Worm (Caenorhabditis elegans) whole organism, L4 larva: ENCODE measurements around the gene mip-1.

Experiments
- ceh-20 ChIP-seq: fragments of 200-800 bp; sonication (Bioruptor generic); IDR thresholded peaks from 2 replicates; pipeline ENCODE4 v1.3.6; 2022; ENCODE audit warnings: missing genetic modification reagents, missing genetic modification characterization, missing compliant biosample characterization
- daf-12 ChIP-seq: fragments of 150-350 bp; optimal IDR thresholded peaks from 2 replicates; lab custom pipeline; 2014; ENCODE audit warnings: missing biosample characterization, missing genetic modification reagents, missing genetic modification characterization
- lin-15B ChIP-seq: fragments of 150-350 bp; sonication (generic microtip); optimal IDR thresholded peaks from 3 replicates; lab custom pipeline; 2014; ENCODE audit warnings: missing biosample characterization, missing genetic modification characterization
- lsy-2 ChIP-seq, 2 experiments: fragments of 150-350 bp in 1 of 2; sonication (generic microtip) in 1 of 2; optimal IDR thresholded peaks; 2 replicates each; lab custom pipeline; 2014 to 2017; ENCODE audit warnings: missing biosample characterization in 2 of 2, missing genetic modification characterization in 2 of 2
- snpc-4 ChIP-seq: fragments of 150-350 bp; optimal IDR thresholded peaks from 2 replicates; lab custom pipeline; 2014; ENCODE audit warnings: missing biosample characterization, missing genetic modification characterization
- zfp-2 ChIP-seq: sonication (generic microtip); optimal IDR thresholded peaks from 2 replicates; lab custom pipeline; 2016; ENCODE audit warnings: mild to moderate bottlenecking, missing genetic modification characterization, missing compliant biosample characterization

DNA sequence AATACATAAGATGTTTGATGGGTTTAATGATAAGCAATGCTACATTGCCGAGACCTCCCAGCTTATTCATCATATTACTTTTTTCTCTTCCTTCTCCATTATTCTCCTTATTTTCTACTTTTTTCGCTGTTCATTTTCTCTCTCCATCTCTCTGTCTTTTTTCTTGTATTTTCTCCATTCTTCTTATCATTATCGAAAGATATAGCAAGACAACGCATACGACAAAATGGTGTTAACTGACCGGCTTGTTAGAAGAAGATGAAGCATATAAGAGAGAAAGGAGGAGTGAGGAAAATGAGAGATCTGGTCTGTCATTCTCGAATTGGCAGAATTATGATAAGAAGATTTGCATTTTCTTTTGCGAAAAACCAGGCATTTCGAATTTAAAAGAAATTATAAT lies 26.0 kb upstream of the mip-1 start:
- TF ChIP-seq lsy-2 (tag; optimal IDR thresholded peaks at IDR 0.05; lab: Kevin White, UChicago) (no peak), zfp-2 (tag; lab: Kevin White, UChicago) (no peak), snpc-4 (tag; lab: Kevin White, UChicago) (no peak), daf-12 (tag; lab: Kevin White, UChicago) (no peak), lin-15B (tag; lab: Kevin White, UChicago) (no peak), ceh-20 (no peak)
